Worm (Caenorhabditis elegans) whole organism, L3 larva: ENCODE results near the gene C48B4.9.
A peak's percentile ranks its signal among the peaks of the same experiment; 100 is the strongest.

Source experiments
- ama-1 ChIP-seq: fragments of 150-350 bp; optimal IDR thresholded peaks from 2 replicates; lab custom pipeline; 2018
- daf-12 ChIP-seq: fragments of 150-350 bp; optimal IDR thresholded peaks from 2 replicates; lab custom pipeline; 2014; ENCODE audit warnings: missing biosample characterization, missing genetic modification reagents, missing genetic modification characterization
- fos-1 ChIP-seq: fragments of 150-350 bp; optimal IDR thresholded peaks from 2 replicates; lab custom pipeline; 2014; ENCODE audit warnings: missing biosample characterization, missing genetic modification characterization
- nhr-11 ChIP-seq: fragments of 150-350 bp; optimal IDR thresholded peaks from 2 replicates; lab custom pipeline; 2014; ENCODE audit warnings: missing biosample characterization, missing genetic modification characterization
- nhr-237 ChIP-seq: fragments of 150-350 bp; optimal IDR thresholded peaks from 2 replicates; lab custom pipeline; 2014; ENCODE audit warnings: missing biosample characterization, missing genetic modification characterization
- nhr-28 ChIP-seq: fragments of 150-350 bp; optimal IDR thresholded peaks from 2 replicates; lab custom pipeline; 2014; ENCODE audit warnings: missing biosample characterization, missing genetic modification characterization
- pha-4 ChIP-seq: fragments of 150-350 bp; optimal IDR thresholded peaks from 2 replicates; lab custom pipeline; 2014; ENCODE audit warnings: missing biosample characterization, missing genetic modification reagents, missing genetic modification characterization
- skn-1 ChIP-seq: fragments of 150-350 bp; optimal IDR thresholded peaks from 2 replicates; lab custom pipeline; 2014; ENCODE audit warnings: missing biosample characterization, missing genetic modification characterization

- no peak for TF ChIP-seq nhr-11
- TF ChIP-seq ama-1 (lab: Kevin White, UChicago) = no peak
- no peak for TF ChIP-seq daf-12 (tag; lab: Kevin White, UChicago)
- no peak for TF ChIP-seq fos-1 (tag; lab: Kevin White, UChicago)
- TF ChIP-seq pha-4 (tag; lab: Kevin White, UChicago) = peak; percentile 19
- no peak for TF ChIP-seq nhr-28 (tag; lab: Kevin White, UChicago)
- TF ChIP-seq nhr-237 (tag; lab: Kevin White, UChicago) = no peak
- TF ChIP-seq skn-1 (tag; lab: Kevin White, UChicago) = no peak
Measured at ce11 chrIII:9580039-9580891, 17.1 kb upstream of the C48B4.9 start, which contains the start of gene ced-7.
